Fruit fly (Drosophila melanogaster): ENCODE results near the gene CG3386.

CG3386 gene

dm6 chr3L:640324-640974, 41.8 kb downstream of the CG3386 start (continued):
- peak; percentile 84 for TF ChIP-seq CG18599 (GFP tag; optimal IDR thresholded peaks at IDR 0.05)
- TF ChIP-seq CG9817 (tag; optimal IDR thresholded peaks at IDR 0.05), result peak; percentile 72
- TF ChIP-seq CG3838 (GFP tag; optimal IDR thresholded peaks at IDR 0.05), result no peak
- TF ChIP-seq Side (GFP tag; optimal IDR thresholded peaks at IDR 0.05), result peak; percentile 89
- peak; percentile 71 for TF ChIP-seq slbo (GFP tag; IDR thresholded peaks at IDR 0.05)
- TF ChIP-seq H2.0 (GFP tag; IDR thresholded peaks at IDR 0.05), result peak; percentile 56
- TF ChIP-seq Xbp1 (GFP tag; optimal IDR thresholded peaks at IDR 0.05), result peak; percentile 84
- peak; percentile 91 for TF ChIP-seq CG12391 (tag; optimal IDR thresholded peaks at IDR 0.05)
- TF ChIP-seq Nf-YC (tag; optimal IDR thresholded peaks at IDR 0.05), result peak; percentile 16
- no peak for TF ChIP-seq CG11560 (tag; IDR thresholded peaks at IDR 0.05)
- TF ChIP-seq CG12104 (GFP tag; optimal IDR thresholded peaks at IDR 0.05), result peak; percentile 61
- TF ChIP-seq Atf3 (GFP tag; optimal IDR thresholded peaks at IDR 0.05), result peak; percentile 87
- TF ChIP-seq Atf-2 (GFP tag; optimal IDR thresholded peaks at IDR 0.05), result peak; percentile 76
- peak; percentile 49 for TF ChIP-seq NC2α (GFP tag; optimal IDR thresholded peaks at IDR 0.05)
- 0 out of 3 replicates have a peak, but pooled peaks have one; percentile 54 for TF ChIP-seq CG6791 (GFP tag; IDR thresholded peaks at IDR 0.05; ENCODE audit: partially characterized antibody)
- peak; percentile 54 for TF ChIP-seq Dip3 (GFP tag; optimal IDR thresholded peaks at IDR 0.05)
- TF ChIP-seq E2f1 (GFP tag; IDR thresholded peaks at IDR 0.05), result peak; percentile 78
- peak; percentile 71 for TF ChIP-seq CG14441 (GFP tag; IDR thresholded peaks at IDR 0.05)
- peak; percentile 77 for TF ChIP-seq CG1602 (GFP tag; optimal IDR thresholded peaks at IDR 0.05)
- peak; percentile 95 for TF ChIP-seq CG10979 (tag; optimal IDR thresholded peaks at IDR 0.05)
- TF ChIP-seq Aef1 (GFP tag; IDR thresholded peaks at IDR 0.05), result peak; percentile 60
- peak; percentile 88 for TF ChIP-seq CG1233 (GFP tag; optimal IDR thresholded peaks at IDR 0.05)
- TF ChIP-seq eve (GFP tag; optimal IDR thresholded peaks at IDR 0.05), result peak; percentile 54 to 96
- TF ChIP-seq Dref (GFP tag; IDR thresholded peaks at IDR 0.05), result no peak
- TF ChIP-seq Lim3 (GFP tag; IDR thresholded peaks at IDR 0.05), result no peak
- peak; percentile 79 for TF ChIP-seq lmd (GFP tag; IDR thresholded peaks at IDR 0.05)
- TF ChIP-seq yki (optimal IDR thresholded peaks at IDR 0.05), result no peak
- TF ChIP-seq Hr78 (GFP tag; optimal IDR thresholded peaks at IDR 0.05), result peak in 1 of 2 experiments; percentile 37
- TF ChIP-seq CG32772 (GFP tag; IDR thresholded peaks at IDR 0.05), result peak; percentile 69
- peak; percentile 81 for TF ChIP-seq nerfin-1 (tag; optimal IDR thresholded peaks at IDR 0.05)
- TF ChIP-seq tio (GFP tag; optimal IDR thresholded peaks at IDR 0.05), result peak; percentile 82
- TF ChIP-seq CG17568 (GFP tag; optimal IDR thresholded peaks at IDR 0.05), result peak; percentile 82
- peak; percentile 86 for TF ChIP-seq CG17359 (tag; optimal IDR thresholded peaks at IDR 0.05)
- TF ChIP-seq Scr (GFP tag; IDR thresholded peaks at IDR 0.05; ENCODE audit: partially characterized antibody), result no peak
- TF ChIP-seq scrt (GFP tag; optimal IDR thresholded peaks at IDR 0.05), result peak; percentile 65
- TF ChIP-seq CG10147 (GFP tag; optimal IDR thresholded peaks at IDR 0.05), result peak; percentile 65
- peak; percentile 92 for TF ChIP-seq CG31441 (GFP tag; IDR thresholded peaks at IDR 0.05)
- peak; percentile 61 for TF ChIP-seq CG3847 (GFP tag; IDR thresholded peaks at IDR 0.05)
- TF ChIP-seq CG30431 (GFP tag; optimal IDR thresholded peaks at IDR 0.05), result peak; percentile 89
- TF ChIP-seq CG12236 (GFP tag; optimal IDR thresholded peaks at IDR 0.05), result peak; percentile 78
- peak; percentile 36 for TF ChIP-seq run (tag; optimal IDR thresholded peaks at IDR 0.05)
- peak; percentile 22 to 42 for TF ChIP-seq insv (GFP tag; optimal IDR thresholded peaks at IDR 0.05)
- TF ChIP-seq ash1 (GFP tag; optimal IDR thresholded peaks at IDR 0.05), result no peak
- TF ChIP-seq Doc3 (GFP tag; IDR thresholded peaks at IDR 0.05; ENCODE audit: partially characterized antibody), result no peak
- peak; percentile 83 for TF ChIP-seq CG6254 (GFP tag; optimal IDR thresholded peaks at IDR 0.05)
- peak; percentile 15 for TF ChIP-seq cad (GFP tag; optimal IDR thresholded peaks at IDR 0.05)
- peak; percentile 57 for TF ChIP-seq wor (GFP tag; IDR thresholded peaks at IDR 0.05)
- peak; percentile 62 for TF ChIP-seq CG8281 (tag; optimal IDR thresholded peaks at IDR 0.05)
- TF ChIP-seq CG5245 (GFP tag; optimal IDR thresholded peaks at IDR 0.05), result peak; percentile 79
- peak; percentile 47 for TF ChIP-seq Hmx (GFP tag; optimal IDR thresholded peaks at IDR 0.05)
